Worm (Caenorhabditis elegans) whole organism, L2 larva: ENCODE results near the gene W02D7.11.

Experiments used
- ama-1 ChIP-seq: fragments of 150-350 bp; optimal IDR thresholded peaks from 2 replicates; lab custom pipeline; 2018; ENCODE audit warnings: inconsistent platforms
- mab-5 ChIP-seq: fragments of 150-350 bp; optimal IDR thresholded peaks from 2 replicates; lab custom pipeline; 2014; ENCODE audit warnings: missing biosample characterization, missing genetic modification characterization
- mdl-1 ChIP-seq, 2 experiments: fragments of 150-350 bp in 1 of 2; sonication (generic microtip) in 1 of 2; optimal IDR thresholded peaks; 2 replicates each; lab custom pipeline; 2017; ENCODE audit warnings: missing biosample characterization in 2 of 2, missing genetic modification characterization in 2 of 2
- nhr-12 ChIP-seq: fragments of 150-350 bp; optimal IDR thresholded peaks from 2 replicates; lab custom pipeline; 2014; ENCODE audit warnings: missing biosample characterization, missing genetic modification characterization
- nhr-237 ChIP-seq: fragments of 150-350 bp; optimal IDR thresholded peaks from 2 replicates; lab custom pipeline; 2014; ENCODE audit warnings: missing biosample characterization, missing genetic modification characterization
- ztf-11 ChIP-seq: sonication (generic microtip); optimal IDR thresholded peaks from 2 replicates; lab custom pipeline; 2017; ENCODE audit warnings: missing biosample characterization, missing genetic modification characterization

ce11 chrV:8323545-8323944, 19.2 kb upstream of the W02D7.11 start:
- TF ChIP-seq nhr-12 (tag; lab: Kevin White, UChicago) (no peak), nhr-237 (tag; lab: Kevin White, UChicago) (no peak), mdl-1 (tag; optimal IDR thresholded peaks at IDR 0.05; lab: Kevin White, UChicago) (no peak), mab-5 (no peak), ama-1 (lab: Kevin White, UChicago) (no peak), ztf-11 (tag; lab: Kevin White, UChicago) (no peak)
